Worm (Caenorhabditis elegans) whole organism, L4 larva: Measurements from ENCODE around the gene T10D4.11.

ENCODE experiments used
- R02D3.7 ChIP-seq: fragments of 150-350 bp; sonication (generic microtip); optimal IDR thresholded peaks from 3 replicates; lab custom pipeline; 2014; ENCODE audit warnings: missing biosample characterization, missing genetic modification characterization
- Y48G9A.11 ChIP-seq: fragments of 200-800 bp; sonication (Bioruptor generic); IDR thresholded peaks from 2 replicates; pipeline ENCODE4 v1.3.6; 2022; ENCODE audit warnings: missing genetic modification reagents, missing genetic modification characterization, missing compliant biosample characterization
- aly-2 ChIP-seq: sonication (generic microtip); optimal IDR thresholded peaks from 2 replicates; lab custom pipeline; 2018; ENCODE audit warnings: missing biosample characterization, missing genetic modification characterization
- daf-19 ChIP-seq: fragments of 200-800 bp; sonication (Bioruptor generic); conservative IDR thresholded peaks from 2 replicates; pipeline ENCODE4 v1.3.6; 2022; ENCODE audit warnings: missing genetic modification characterization, missing compliant biosample characterization
- egl-27 ChIP-seq: sonication (generic microtip); optimal IDR thresholded peaks from 3 replicates; lab custom pipeline; 2017; ENCODE audit warnings: missing biosample characterization, missing genetic modification reagents, missing genetic modification characterization
- lin-13 ChIP-seq: fragments of 150-350 bp; optimal IDR thresholded peaks from 2 replicates; lab custom pipeline; 2014; ENCODE audit warnings: missing biosample characterization, missing genetic modification reagents, missing genetic modification characterization
- lsy-2 ChIP-seq, 2 experiments: fragments of 150-350 bp in 1 of 2; sonication (generic microtip) in 1 of 2; optimal IDR thresholded peaks; 2 replicates each; lab custom pipeline; 2014 to 2017; ENCODE audit warnings: missing biosample characterization in 2 of 2, missing genetic modification characterization in 2 of 2
- nhr-102 ChIP-seq: sonication (generic microtip); optimal IDR thresholded peaks from 2 replicates; lab custom pipeline; 2016; ENCODE audit warnings: mild to moderate bottlenecking, missing genetic modification characterization, moderate library complexity, missing compliant biosample characterization
- pqm-1 ChIP-seq: sonication (generic microtip); optimal IDR thresholded peaks from 2 replicates; lab custom pipeline; 2017; ENCODE audit warnings: missing biosample characterization, missing genetic modification characterization
- snpc-4 ChIP-seq: fragments of 150-350 bp; optimal IDR thresholded peaks from 2 replicates; lab custom pipeline; 2014; ENCODE audit warnings: missing biosample characterization, missing genetic modification characterization

ce11 chrII:3158985-3159384, 9.6 kb upstream of the T10D4.11 start, which contains the start of gene sri-34:
- TF ChIP-seq egl-27 (tag; lab: Kevin White, UChicago) (no peak), nhr-102 (tag; lab: Kevin White, UChicago) (no peak), Y48G9A.11 (GFP tag; lab: Robert Waterston, UW) (no peak), R02D3.7 (tag; lab: Kevin White, UChicago) (no peak), pqm-1 (tag; lab: Kevin White, UChicago) (no peak), lin-13 (GFP tag; lab: Kevin White, UChicago) (no peak), daf-19 (GFP tag; lab: Robert Waterston, UW) (no peak), aly-2 (no peak), lsy-2 (tag; optimal IDR thresholded peaks at IDR 0.05; lab: Kevin White, UChicago) (no peak), snpc-4 (tag; lab: Kevin White, UChicago) (no peak)
